1 worm cellular context compared by ENCODE assay signal in genomic region chrIII:7659440-7659839, ce11.
TF ChIP-seq lines count a peak whose summit lies in the region.

No protein-coding gene starts in this region.

TF ChIP-seq in whole organism, L1 larva, 84 proteins besides CTCF, POLR2A, EP300 and RAD21 (continued from another document):
- TF ChIP-seq irx-1 (tag; optimal IDR thresholded peaks at IDR 0.05; lab: Kevin White, UChicago), result no peak
- no peak for TF ChIP-seq unc-30 (tag; optimal IDR thresholded peaks at IDR 0.05; lab: Kevin White, UChicago)
- no peak for TF ChIP-seq nhr-237 (tag; optimal IDR thresholded peaks at IDR 0.05; lab: Kevin White, UChicago)
- TF ChIP-seq lir-3 (tag; optimal IDR thresholded peaks at IDR 0.05; lab: Kevin White, UChicago; ENCODE audit: poor library complexity), result no peak
- peak; percentile 94 for TF ChIP-seq lin-14 (GFP tag; optimal IDR thresholded peaks at IDR 0.05; lab: Kevin White, UChicago)
- peak; percentile 81 for TF ChIP-seq mep-1 (tag; optimal IDR thresholded peaks at IDR 0.05; lab: Kevin White, UChicago)
- no peak for TF ChIP-seq jun-1 (tag; optimal IDR thresholded peaks at IDR 0.05; lab: Kevin White, UChicago)
- no peak for TF ChIP-seq C34B4.2 (tag; optimal IDR thresholded peaks at IDR 0.05; lab: Kevin White, UChicago)
- no peak for TF ChIP-seq tlp-1 (tag; optimal IDR thresholded peaks at IDR 0.05; lab: Kevin White, UChicago)
- TF ChIP-seq aly-2 (tag; optimal IDR thresholded peaks at IDR 0.05; lab: Kevin White, UChicago), result no peak
- peak; percentile 36 for TF ChIP-seq dsc-1 (tag; optimal IDR thresholded peaks at IDR 0.05; lab: Kevin White, UChicago)
- peak; percentile 60 for TF ChIP-seq nhr-71 (tag; optimal IDR thresholded peaks at IDR 0.05; lab: Kevin White, UChicago)
- no peak for TF ChIP-seq ztf-4 (tag; optimal IDR thresholded peaks at IDR 0.05; lab: Kevin White, UChicago)
- no peak for TF ChIP-seq fkh-4 (tag; optimal IDR thresholded peaks at IDR 0.05; lab: Kevin White, UChicago; ENCODE audit: borderline replicate concordance)
- TF ChIP-seq snpc-4 (tag; optimal IDR thresholded peaks at IDR 0.05; lab: Kevin White, UChicago), result no peak
- TF ChIP-seq dpl-1 (GFP tag; optimal IDR thresholded peaks at IDR 0.05; lab: Kevin White, UChicago), result peak in 1 of 3 experiments; percentile 40
- TF ChIP-seq efl-1 (optimal IDR thresholded peaks at IDR 0.05; lab: Kevin White, UChicago), result peak; percentile 35 to 46
- TF ChIP-seq efl-1 (GFP tag; optimal IDR thresholded peaks at IDR 0.05 in 1 of 2; lab: Kevin White, UChicago), result no peak
- peak; percentile 5 for TF ChIP-seq F16B12.6 (tag; optimal IDR thresholded peaks at IDR 0.05; lab: Kevin White, UChicago)
- peak; percentile 23 for TF ChIP-seq egl-13 (tag; optimal IDR thresholded peaks at IDR 0.05; lab: Kevin White, UChicago)
- TF ChIP-seq nhr-90 (tag; optimal IDR thresholded peaks at IDR 0.05; lab: Kevin White, UChicago; ENCODE audit: poor library complexity), result no peak
- TF ChIP-seq snu-23 (GFP tag; optimal IDR thresholded peaks at IDR 0.05; lab: Kevin White, UChicago), result peak; percentile 61
- TF ChIP-seq grh-1 (GFP tag; IDR thresholded peaks at IDR 0.05; lab: Robert Waterston, UW), result no peak
- no peak for TF ChIP-seq pag-3 (tag; optimal IDR thresholded peaks at IDR 0.05; lab: Kevin White, UChicago; ENCODE audit: borderline replicate concordance, insufficient read depth)
- TF ChIP-seq nhr-84 (tag; optimal IDR thresholded peaks at IDR 0.05; lab: Kevin White, UChicago), result no peak
- TF ChIP-seq pax-3 (tag; optimal IDR thresholded peaks at IDR 0.05; lab: Kevin White, UChicago), result no peak
- TF ChIP-seq ets-5 (GFP tag; IDR thresholded peaks at IDR 0.05; lab: Robert Waterston, UW), result no peak
- TF ChIP-seq sptf-1 (tag; optimal IDR thresholded peaks at IDR 0.05; lab: Kevin White, UChicago), result no peak
- TF ChIP-seq zip-4 (GFP tag; optimal IDR thresholded peaks at IDR 0.05; lab: Kevin White, UChicago), result no peak
- TF ChIP-seq ces-1 (GFP tag; optimal IDR thresholded peaks at IDR 0.05; lab: Kevin White, UChicago), result no peak
- no peak for TF ChIP-seq ceh-90 (tag; optimal IDR thresholded peaks at IDR 0.05; lab: Kevin White, UChicago)
- TF ChIP-seq alr-1 (tag; optimal IDR thresholded peaks at IDR 0.05; lab: Kevin White, UChicago; ENCODE audit: borderline replicate concordance), result no peak
- no peak for TF ChIP-seq lin-13 (GFP tag; optimal IDR thresholded peaks at IDR 0.05; lab: Kevin White, UChicago)
- no peak for TF ChIP-seq nhr-12 (tag; optimal IDR thresholded peaks at IDR 0.05; lab: Kevin White, UChicago)
- no peak for TF ChIP-seq hlh-4 (tag; optimal IDR thresholded peaks at IDR 0.05; lab: Kevin White, UChicago)
- TF ChIP-seq ama-1 (optimal IDR thresholded peaks at IDR 0.05; lab: Kevin White, UChicago), result no peak
- no peak for TF ChIP-seq nhr-47 (tag; optimal IDR thresholded peaks at IDR 0.05; lab: Kevin White, UChicago)
- TF ChIP-seq unc-86 (tag; optimal IDR thresholded peaks at IDR 0.05; lab: Kevin White, UChicago), result peak; percentile 32
- peak; percentile 47 for TF ChIP-seq fkh-10 (GFP tag; optimal IDR thresholded peaks at IDR 0.05; lab: Kevin White, UChicago)
- no peak for TF ChIP-seq skn-1 (tag; optimal IDR thresholded peaks at IDR 0.05; lab: Kevin White, UChicago)
- peak; percentile 21 for TF ChIP-seq xbp-1 (tag; optimal IDR thresholded peaks at IDR 0.05; lab: Kevin White, UChicago)
- no peak for TF ChIP-seq C04F5.9 (tag; optimal IDR thresholded peaks at IDR 0.05; lab: Kevin White, UChicago)
- no peak for TF ChIP-seq nhr-28 (tag; optimal IDR thresholded peaks at IDR 0.05; lab: Kevin White, UChicago)
- no peak for TF ChIP-seq unc-62 (GFP tag; optimal IDR thresholded peaks at IDR 0.05; lab: Kevin White, UChicago)
- TF ChIP-seq nhr-11 (tag; optimal IDR thresholded peaks at IDR 0.05; lab: Kevin White, UChicago), result no peak
- TF ChIP-seq sox-4 (tag; optimal IDR thresholded peaks at IDR 0.05; lab: Kevin White, UChicago), result no peak
- TF ChIP-seq lsy-2 (tag; optimal IDR thresholded peaks at IDR 0.05; lab: Kevin White, UChicago), result peak; percentile 35 to 74
- TF ChIP-seq efl-3 (GFP tag; optimal IDR thresholded peaks at IDR 0.05; lab: Kevin White, UChicago), result no peak
- no peak for TF ChIP-seq pqm-1 (tag; optimal IDR thresholded peaks at IDR 0.05; lab: Kevin White, UChicago)
- peak in 1 of 2 experiments; percentile 57 for TF ChIP-seq mdl-1 (tag; optimal IDR thresholded peaks at IDR 0.05; lab: Kevin White, UChicago)
- no peak for TF ChIP-seq unc-98 (GFP tag; IDR thresholded peaks at IDR 0.05; lab: Robert Waterston, UW)
- peak; percentile 58 for TF ChIP-seq C16A3.4 (tag; optimal IDR thresholded peaks at IDR 0.05; lab: Kevin White, UChicago)
- no peak for TF ChIP-seq ceh-63 (GFP tag; optimal IDR thresholded peaks at IDR 0.05; lab: Kevin White, UChicago)
- peak in 2 of 3 experiments; percentile 31 to 64 for TF ChIP-seq ceh-82 (tag; optimal IDR thresholded peaks at IDR 0.05; lab: Kevin White, UChicago)
- TF ChIP-seq swsn-7 (tag; optimal IDR thresholded peaks at IDR 0.05; lab: Kevin White, UChicago), result peak; percentile 38
- peak; percentile 47 for TF ChIP-seq tbx-2 (tag; optimal IDR thresholded peaks at IDR 0.05; lab: Kevin White, UChicago)
- peak; percentile 15; the same call in 1 of the 2 replicates for TF ChIP-seq isw-1 (GFP tag; IDR thresholded peaks at IDR 0.05; lab: Robert Waterston, UW)
